Worm (Caenorhabditis elegans) whole organism, late embryonic: ENCODE results near the gene ifas-2.

Source experiments
- dve-1 ChIP-seq: sonication (generic microtip); optimal IDR thresholded peaks from 2 replicates; lab custom pipeline; 2017; ENCODE audit warnings: antibody characterized with exemption, mild to moderate bottlenecking, missing genetic modification characterization, missing compliant biosample characterization
- ets-4 ChIP-seq: sonication (generic microtip); optimal IDR thresholded peaks from 2 replicates; lab custom pipeline; 2016; ENCODE audit warnings: missing genetic modification characterization, missing compliant biosample characterization
- nfya-1 ChIP-seq: sonication (generic microtip); optimal IDR thresholded peaks from 2 replicates; lab custom pipeline; 2017; ENCODE audit warnings: missing genetic modification characterization, mild to moderate bottlenecking, missing compliant biosample characterization, antibody characterized with exemption, moderate library complexity
- nhr-11 ChIP-seq: fragments of 150-350 bp; optimal IDR thresholded peaks from 2 replicates; lab custom pipeline; 2014; ENCODE audit warnings: missing biosample characterization, missing genetic modification characterization

DNA sequence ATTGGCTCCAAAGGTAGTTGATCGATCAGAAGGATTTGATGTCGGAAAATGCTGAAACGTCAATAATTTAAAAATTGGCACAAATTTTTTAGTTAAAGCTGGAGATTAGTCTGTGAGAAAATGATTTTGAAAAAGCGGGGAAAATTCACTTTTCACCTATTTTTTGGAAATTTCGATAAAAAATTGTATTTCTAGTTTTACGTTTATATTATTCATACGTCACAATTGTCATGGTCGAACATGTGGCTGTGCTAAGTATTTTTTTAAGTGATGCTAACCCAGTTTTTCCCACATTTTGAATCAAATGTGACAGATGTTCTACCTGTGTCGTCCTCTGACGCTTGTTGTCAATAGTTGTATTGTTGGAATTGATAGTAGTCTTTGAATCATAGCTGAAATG lies 9.2 kb downstream of the ifas-2 start:
- TF ChIP-seq ets-4 (no peak), nhr-11 (tag; lab: Kevin White, UChicago) (no peak), dve-1 (tag; lab: Kevin White, UChicago) (no peak), nfya-1 (no peak)
